Fruit fly (Drosophila melanogaster) Kc167 (cell line): ENCODE measurements around the gene Jon66Ci.

Experiments used
- Myc ChIP-seq: fragments of >200 bp; optimal IDR thresholded peaks from 2 replicates; lab custom pipeline; 2017; ENCODE audit warnings: missing external identifiers
- Sin3A ChIP-seq: fragments of >200 bp; optimal IDR thresholded peaks from 2 replicates; lab custom pipeline; 2018; ENCODE audit warnings: missing external identifiers
- h ChIP-seq: fragments of >200 bp; optimal IDR thresholded peaks from 3 replicates; lab custom pipeline; 2018; ENCODE audit warnings: missing external identifiers
- insv ChIP-seq: fragments of >200 bp; optimal IDR thresholded peaks from 3 replicates; lab custom pipeline; 2018; ENCODE audit warnings: missing external identifiers

DNA sequence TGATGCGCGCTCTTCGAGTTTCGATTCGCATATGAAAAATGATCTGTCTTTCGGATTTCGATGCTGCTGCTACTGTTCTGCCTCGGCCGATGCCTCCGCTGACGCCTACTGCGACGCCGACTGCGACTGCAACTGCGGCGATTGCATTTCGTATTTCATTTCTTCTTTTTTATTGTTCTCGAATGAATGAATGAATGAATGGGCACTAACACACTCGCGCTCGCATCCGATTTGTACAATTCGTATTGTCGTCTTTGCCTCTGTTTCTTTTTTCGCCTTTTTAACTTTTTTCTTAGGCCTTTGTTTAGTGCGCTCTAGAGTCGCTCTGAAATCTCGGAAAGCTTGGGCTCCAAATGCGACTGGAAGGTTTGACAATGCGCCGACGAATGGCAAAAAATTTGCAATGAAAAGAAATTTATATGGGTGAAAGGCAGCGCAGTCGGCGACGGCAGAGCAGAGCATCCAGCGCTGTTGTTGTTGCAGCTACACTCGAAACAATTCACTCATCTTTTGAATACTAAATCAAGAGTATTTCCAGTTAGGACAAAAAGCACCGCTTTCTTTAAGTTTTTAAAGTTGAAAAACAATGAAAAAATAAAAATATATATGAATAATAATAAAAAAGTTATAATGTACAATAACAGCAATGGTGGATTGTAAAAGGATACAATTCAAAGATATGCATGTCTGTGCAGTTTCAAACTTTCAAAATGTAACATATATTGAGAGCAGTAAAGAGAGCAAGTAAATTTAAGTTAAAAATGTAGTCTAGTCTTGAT, 30.7 kb downstream of the Jon66Ci start, which contains the start of gene CG32354:
- TF ChIP-seq Myc (lab: Kevin White, UChicago) = no peak
- no peak for TF ChIP-seq h (lab: Kevin White, UChicago)
- TF ChIP-seq insv = no peak
- no peak for TF ChIP-seq Sin3A (lab: Kevin White, UChicago)
